Worm (Caenorhabditis elegans) whole organism, young adult: ENCODE results near the gene T03G11.10.
A peak's percentile ranks its signal among the peaks of the same experiment; 100 is the strongest.

Experiments used
- B0336.3 ChIP-seq: fragments of 200-800 bp; sonication (Bioruptor generic); IDR thresholded peaks from 2 replicates; pipeline ENCODE4 v1.3.6; 2022; ENCODE audit warnings: missing genetic modification characterization, missing compliant biosample characterization
- D2030.7 ChIP-seq: fragments of 200-800 bp; sonication (Bioruptor generic); IDR thresholded peaks from 2 replicates; pipeline ENCODE4 v1.3.6; 2022; ENCODE audit warnings: missing genetic modification reagents, missing genetic modification characterization, missing compliant biosample characterization
- F37B4.10 ChIP-seq: fragments of 200-800 bp; sonication (Bioruptor generic); IDR thresholded peaks from 2 replicates; pipeline ENCODE4 v1.3.6; 2022; ENCODE audit warnings: missing genetic modification characterization, missing compliant biosample characterization
- Y53G8AR.9 ChIP-seq: fragments of 200-800 bp; sonication (Bioruptor generic); conservative IDR thresholded peaks from 2 replicates; pipeline ENCODE4 v1.3.6; 2022; ENCODE audit warnings: missing genetic modification reagents, missing genetic modification characterization, missing compliant biosample characterization
- aptf-3 ChIP-seq: fragments of 200-800 bp; sonication (Bioruptor generic); IDR thresholded peaks from 2 replicates; pipeline ENCODE4 v1.3.6; 2022; ENCODE audit warnings: missing genetic modification characterization, missing compliant biosample characterization
- attf-5 ChIP-seq: fragments of 200-800 bp; sonication (Bioruptor generic); optimal IDR thresholded peaks from 2 replicates; lab custom pipeline; 2018; ENCODE audit warnings: mild to moderate bottlenecking, missing genetic modification characterization, missing compliant biosample characterization
- bed-1 ChIP-seq: fragments of 200-800 bp; sonication (Bioruptor generic); IDR thresholded peaks from 2 replicates; pipeline ENCODE4 v1.3.6; 2022; ENCODE audit warnings: missing genetic modification reagents, missing genetic modification characterization, missing compliant biosample characterization
- cebp-1 ChIP-seq, 2 experiments: fragments of 200-800 bp in 1 of 2; sonication (Bioruptor generic) in 1 of 2; sonication (generic microtip) in 1 of 2; IDR thresholded peaks in 1 of 2; optimal IDR thresholded peaks in 1 of 2; 2 replicates each; pipeline versions ENCODE4 v1.3.6 to Lab custom; 2017 to 2022; ENCODE audit warnings: missing compliant biosample characterization in 2 of 2, missing genetic modification characterization in 2 of 2, mild to moderate bottlenecking in 1 of 2, missing genetic modification reagents in 1 of 2, moderate library complexity in 1 of 2
- ceh-27 ChIP-seq: fragments of 200-800 bp; sonication (Bioruptor generic); optimal IDR thresholded peaks from 2 replicates; lab custom pipeline; 2018; ENCODE audit warnings: mild to moderate bottlenecking, missing genetic modification characterization, moderate library complexity, missing compliant biosample characterization
- ceh-40 ChIP-seq: fragments of 200-800 bp; sonication (Bioruptor generic); IDR thresholded peaks from 2 replicates; pipeline ENCODE4 v1.3.6; 2022; ENCODE audit warnings: missing genetic modification characterization, missing compliant biosample characterization
- ceh-58 ChIP-seq: fragments of 200-800 bp; sonication (Bioruptor generic); IDR thresholded peaks from 2 replicates; pipeline ENCODE4 v1.3.6; 2022; ENCODE audit warnings: missing genetic modification characterization, missing compliant biosample characterization
- ceh-91 ChIP-seq: fragments of 200-800 bp; sonication (Bioruptor generic); IDR thresholded peaks from 2 replicates; pipeline ENCODE4 v1.3.6; 2022; ENCODE audit warnings: missing genetic modification reagents, missing genetic modification characterization, missing compliant biosample characterization
- chd-7 ChIP-seq: sonication (generic microtip); optimal IDR thresholded peaks from 2 replicates; lab custom pipeline; 2016; ENCODE audit warnings: mild to moderate bottlenecking, missing genetic modification characterization, moderate library complexity, missing compliant biosample characterization
- dox-1 ChIP-seq: fragments of 200-800 bp; sonication (Bioruptor generic); IDR thresholded peaks from 2 replicates; pipeline ENCODE4 v1.3.6; 2022; ENCODE audit warnings: missing genetic modification reagents, missing genetic modification characterization, missing compliant biosample characterization
- efl-1 ChIP-seq: fragments of 150-350 bp; optimal IDR thresholded peaks from 2 replicates; lab custom pipeline; 2014; ENCODE audit warnings: missing biosample characterization, missing genetic modification reagents, missing genetic modification characterization
- egl-18 ChIP-seq: fragments of 200-800 bp; sonication (Bioruptor generic); IDR thresholded peaks from 2 replicates; pipeline ENCODE4 v1.3.6; 2022; ENCODE audit warnings: missing genetic modification reagents, missing genetic modification characterization, missing compliant biosample characterization
- egl-44 ChIP-seq: fragments of 200-800 bp; sonication (Bioruptor generic); IDR thresholded peaks from 2 replicates; pipeline ENCODE4 v1.3.6; 2022; ENCODE audit warnings: missing genetic modification reagents, missing genetic modification characterization, missing compliant biosample characterization
- ets-4 ChIP-seq: fragments of 200-800 bp; sonication (Bioruptor generic); optimal IDR thresholded peaks from 2 replicates; lab custom pipeline; 2018; ENCODE audit warnings: mild to moderate bottlenecking, missing genetic modification characterization, missing compliant biosample characterization
- gei-17 ChIP-seq: fragments of 200-800 bp; sonication (Bioruptor generic); optimal IDR thresholded peaks from 2 replicates; lab custom pipeline; 2018; ENCODE audit warnings: mild to moderate bottlenecking, missing genetic modification characterization, missing compliant biosample characterization
- hmg-1.2 ChIP-seq: fragments of 200-800 bp; sonication (Bioruptor generic); IDR thresholded peaks from 2 replicates; pipeline ENCODE4 v1.3.6; 2022; ENCODE audit warnings: missing genetic modification reagents, missing genetic modification characterization, missing compliant biosample characterization
- lin-26 ChIP-seq: fragments of 200-800 bp; sonication (Bioruptor generic); IDR thresholded peaks from 2 replicates; pipeline ENCODE4 v1.3.6; 2022; ENCODE audit warnings: missing genetic modification reagents, missing genetic modification characterization, missing compliant biosample characterization
- lin-40 ChIP-seq: sonication (generic microtip); optimal IDR thresholded peaks from 2 replicates; lab custom pipeline; 2016; ENCODE audit warnings: missing genetic modification characterization, mild to moderate bottlenecking, missing compliant biosample characterization, missing genotype, missing genetic modification reagents
- mcd-1 ChIP-seq: fragments of 200-800 bp; sonication (Bioruptor generic); IDR thresholded peaks from 2 replicates; pipeline ENCODE4 v1.3.6; 2022; ENCODE audit warnings: missing genetic modification reagents, missing genetic modification characterization, missing compliant biosample characterization
- nhr-179 ChIP-seq: sonication (generic microtip); optimal IDR thresholded peaks from 2 replicates; lab custom pipeline; 2016; ENCODE audit warnings: mild to moderate bottlenecking, missing genetic modification characterization, missing compliant biosample characterization
- nhr-80 ChIP-seq: sonication (generic microtip); optimal IDR thresholded peaks from 2 replicates; lab custom pipeline; 2016; ENCODE audit warnings: missing genetic modification characterization, missing compliant biosample characterization
- nhr-90 ChIP-seq: sonication (generic microtip); optimal IDR thresholded peaks from 2 replicates; lab custom pipeline; 2016; ENCODE audit warnings: missing genotype, mild to moderate bottlenecking, missing genetic modification characterization, missing compliant biosample characterization
- snpc-1.3 ChIP-seq: sonication (generic microtip); optimal IDR thresholded peaks from 2 replicates; lab custom pipeline; 2017; ENCODE audit warnings: missing genetic modification characterization, mild to moderate bottlenecking, missing compliant biosample characterization, antibody characterized with exemption, moderate library complexity, missing genotype, missing genetic modification reagents; ENCODE audit not compliant: insufficient read depth
- tlf-1 ChIP-seq: fragments of 200-800 bp; sonication (Bioruptor generic); optimal IDR thresholded peaks from 2 replicates; lab custom pipeline; 2018; ENCODE audit warnings: mild to moderate bottlenecking, missing genetic modification characterization, missing compliant biosample characterization
- zfh-2 ChIP-seq: fragments of 200-800 bp; sonication (Bioruptor generic); conservative IDR thresholded peaks from 2 replicates; pipeline ENCODE4 v1.3.6; 2022; ENCODE audit warnings: missing genetic modification reagents, missing genetic modification characterization, missing compliant biosample characterization
- ztf-22 ChIP-seq: fragments of 200-800 bp; sonication (Bioruptor generic); optimal IDR thresholded peaks from 2 replicates; lab custom pipeline; 2018; ENCODE audit warnings: mild to moderate bottlenecking, missing genetic modification characterization, moderate library complexity, missing compliant biosample characterization
- ztf-26 ChIP-seq: sonication (generic microtip); optimal IDR thresholded peaks from 2 replicates; lab custom pipeline; 2017; ENCODE audit warnings: missing genetic modification characterization, missing compliant biosample characterization

Gene T03G11.10

DNA sequence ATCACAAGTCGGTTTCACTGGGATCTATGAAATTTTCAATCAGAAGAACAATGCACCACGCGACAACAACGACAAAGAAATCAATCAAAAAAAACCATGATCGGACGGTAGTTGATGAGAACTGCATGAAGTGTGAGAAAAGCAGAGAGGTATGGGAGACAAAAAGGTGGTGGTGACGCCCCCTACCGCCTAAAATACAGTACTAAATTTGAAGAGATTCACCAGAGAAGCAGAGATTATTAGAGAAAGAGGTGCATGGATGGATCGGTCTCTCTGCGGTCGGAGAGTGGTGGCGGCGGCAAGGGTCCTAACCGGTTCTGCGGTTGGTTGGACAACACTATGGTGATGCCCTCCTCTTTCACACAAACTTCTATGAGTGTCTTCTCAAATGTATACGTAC lies 51.7 kb downstream of the T03G11.10 start:
- TF ChIP-seq lin-40 (tag; lab: Kevin White, UChicago) (peak; percentile 54), ets-4 (peak; percentile 16), nhr-90 (peak; percentile 8), egl-44 (GFP tag; lab: Robert Waterston, UW) (no peak), B0336.3 (0 out of 2 replicates have a peak, but pooled peaks have one; percentile 31), D2030.7 (GFP tag; lab: Robert Waterston, UW) (no peak), snpc-1.3 (tag; lab: Kevin White, UChicago) (no peak), Y53G8AR.9 (GFP tag; lab: Robert Waterston, UW) (no peak), nhr-179 (tag; lab: Kevin White, UChicago) (no peak), mcd-1 (peak; percentile 16; the same call in 1 of the 2 replicates), zfh-2 (GFP tag; lab: Robert Waterston, UW) (peak; percentile 71), hmg-1.2 (GFP tag; lab: Robert Waterston, UW) (peak; percentile 61; the same call in 1 of the 2 replicates), ceh-27 (GFP tag; lab: Kevin White, UChicago) (peak; percentile 12), ceh-91 (no peak), cebp-1 (GFP tag; IDR thresholded peaks at IDR 0.05; lab: Robert Waterston, UW) (no peak), cebp-1 (tag; optimal IDR thresholded peaks at IDR 0.05; lab: Kevin White, UChicago) (peak; percentile 35), tlf-1 (GFP tag; lab: Kevin White, UChicago) (no peak), aptf-3 (GFP tag; lab: Robert Waterston, UW) (no peak), ceh-58 (GFP tag; lab: Robert Waterston, UW) (no peak), ceh-40 (no peak), attf-5 (GFP tag; lab: Kevin White, UChicago) (peak; percentile 33), efl-1 (GFP tag; lab: Kevin White, UChicago) (no peak), gei-17 (GFP tag; lab: Kevin White, UChicago) (peak; percentile 16), chd-7 (peak; percentile 24), ztf-22 (no peak), egl-18 (GFP tag; lab: Robert Waterston, UW) (no peak), dox-1 (GFP tag; lab: Robert Waterston, UW) (peak; percentile 39; the same call in 1 of the 2 replicates), ztf-26 (tag; lab: Kevin White, UChicago) (peak; percentile 72), lin-26 (peak; percentile 64; the same call in 1 of the 2 replicates), bed-1 (0 out of 2 replicates have a peak, but pooled peaks have one; percentile 45), F37B4.10 (no peak), nhr-80 (tag; lab: Kevin White, UChicago) (peak; percentile 49)
- TF ChIP-seq, all 124 proteins: peak for 17
